Fruit fly (Drosophila melanogaster) whole organism, embryonic: ENCODE measurements around the gene CG34398.

ENCODE experiments used
- Abd-B ChIP-seq: fragments of 200-800 bp; sonication (Bioruptor generic); optimal IDR thresholded peaks from 2 replicates; lab custom pipeline; 2018; ENCODE audit warnings: missing biosample characterization, mild to moderate bottlenecking, missing genetic modification characterization, moderate library complexity
- Aef1 ChIP-seq: fragments of 200-800 bp; sonication (Bioruptor generic); IDR thresholded peaks from 3 replicates; pipeline ENCODE4 v1.3.6; 2022; ENCODE audit warnings: missing biosample characterization, missing genetic modification characterization
- Atf6 ChIP-seq: fragments of 200-800 bp; sonication (Bioruptor generic); IDR thresholded peaks from 2 replicates; pipeline ENCODE4 v1.3.6; 2022; ENCODE audit warnings: missing biosample characterization, missing genetic modification characterization
- CG10565 ChIP-seq: fragments of 200-800 bp; sonication (Bioruptor generic); optimal IDR thresholded peaks from 3 replicates; lab custom pipeline; 2016; ENCODE audit warnings: missing biosample characterization, mild to moderate bottlenecking, missing genetic modification characterization
- CG12659 ChIP-seq: fragments of 200-800 bp; sonication (Bioruptor generic); optimal IDR thresholded peaks from 3 replicates; lab custom pipeline; 2017; ENCODE audit warnings: mild to moderate bottlenecking, missing biosample characterization, missing genetic modification reagents, missing genetic modification characterization
- CG13624 ChIP-seq: fragments of 200-800 bp; sonication (Bioruptor generic); optimal IDR thresholded peaks from 2 replicates; lab custom pipeline; 2016; ENCODE audit warnings: missing biosample characterization, missing genetic modification characterization
- CG15269 ChIP-seq: fragments of 200-800 bp; sonication (Bioruptor generic); optimal IDR thresholded peaks from 2 replicates; lab custom pipeline; 2018; ENCODE audit warnings: missing biosample characterization, mild to moderate bottlenecking, missing genetic modification characterization, moderate library complexity
- CG1529 ChIP-seq: fragments of 200-800 bp; sonication (Bioruptor generic); optimal IDR thresholded peaks from 3 replicates; lab custom pipeline; 2018; ENCODE audit warnings: missing biosample characterization, missing genetic modification characterization
- CG15601 ChIP-seq: fragments of 200-800 bp; sonication (Bioruptor generic); optimal IDR thresholded peaks from 3 replicates; lab custom pipeline; 2019; ENCODE audit warnings: missing biosample characterization, mild to moderate bottlenecking, missing genetic modification characterization, moderate library complexity
- CG17361 ChIP-seq: fragments of 200-800 bp; sonication (Bioruptor generic); IDR thresholded peaks from 3 replicates; pipeline ENCODE4 v1.3.6; 2022; ENCODE audit warnings: missing biosample characterization, missing genetic modification characterization
- CG1792 ChIP-seq: fragments of 200-800 bp; sonication (Bioruptor generic); optimal IDR thresholded peaks from 2 replicates; lab custom pipeline; 2016; ENCODE audit warnings: missing biosample characterization, missing genetic modification characterization
- CG2678 ChIP-seq: fragments of 200-800 bp; sonication (Bioruptor generic); optimal IDR thresholded peaks from 3 replicates; lab custom pipeline; 2019; ENCODE audit warnings: missing biosample characterization, mild to moderate bottlenecking, missing genetic modification characterization, moderate library complexity
- CG32532 ChIP-seq: fragments of 200-800 bp; sonication (Bioruptor generic); IDR thresholded peaks from 2 replicates; pipeline ENCODE4 v1.3.6; 2022; ENCODE audit warnings: missing biosample characterization, missing genetic modification characterization
- CG32767 ChIP-seq: fragments of 200-800 bp; sonication (Bioruptor generic); IDR thresholded peaks from 2 replicates; pipeline ENCODE4 v1.3.6; 2022; ENCODE audit warnings: missing biosample characterization, missing genetic modification characterization
- CG3281 ChIP-seq: fragments of 200-800 bp; sonication (Bioruptor generic); optimal IDR thresholded peaks from 3 replicates; lab custom pipeline; 2017; ENCODE audit warnings: missing biosample characterization, mild to moderate bottlenecking, missing genetic modification characterization
- CG3726 ChIP-seq: fragments of 200-800 bp; sonication (Bioruptor generic); IDR thresholded peaks from 3 replicates; pipeline ENCODE4, ENCODE4 v1.3.6; 2022; ENCODE audit warnings: missing biosample characterization, missing genetic modification characterization
- CG42726 ChIP-seq: fragments of 200-800 bp; sonication (Bioruptor generic); IDR thresholded peaks from 2 replicates; pipeline ENCODE4 v1.3.6; 2022; ENCODE audit warnings: missing biosample characterization, missing genetic modification characterization; ENCODE audit not compliant: partially characterized antibody
- CG4424 ChIP-seq: fragments of 200-800 bp; sonication (Bioruptor generic); optimal IDR thresholded peaks from 3 replicates; lab custom pipeline; 2016; ENCODE audit warnings: missing biosample characterization, missing genetic modification characterization
- CG4854 ChIP-seq: fragments of 200-800 bp; sonication (Bioruptor generic); optimal IDR thresholded peaks from 2 replicates; lab custom pipeline; 2016; ENCODE audit warnings: missing biosample characterization, missing genetic modification characterization, inconsistent platforms
- CG6689 ChIP-seq: fragments of 200-800 bp; sonication (Bioruptor generic); IDR thresholded peaks from 2 replicates; pipeline ENCODE4 v1.3.6; 2022; ENCODE audit warnings: missing biosample characterization, missing genetic modification characterization
- CG6765 ChIP-seq: fragments of 200-800 bp; sonication (Bioruptor generic); optimal IDR thresholded peaks from 3 replicates; lab custom pipeline; 2017; ENCODE audit warnings: missing biosample characterization, mild to moderate bottlenecking, missing genetic modification characterization
- CG7745 ChIP-seq: fragments of 200-800 bp; sonication (Bioruptor generic); optimal IDR thresholded peaks from 2 replicates; lab custom pipeline; 2018; ENCODE audit warnings: missing biosample characterization, mild to moderate bottlenecking, missing genetic modification characterization, moderate library complexity
- CG7839 ChIP-seq: fragments of 200-800 bp; sonication (Bioruptor generic); optimal IDR thresholded peaks from 3 replicates; lab custom pipeline; 2018; ENCODE audit warnings: missing biosample characterization, mild to moderate bottlenecking, missing genetic modification characterization, moderate library complexity
- CG8290 ChIP-seq, 3 experiments: fragments of 200-800 bp; sonication (Bioruptor generic); optimal IDR thresholded peaks; 2 replicates each; lab custom pipeline; 2016 to 2019; ENCODE audit warnings: missing biosample characterization in 3 of 3, missing genetic modification characterization in 3 of 3, mild to moderate bottlenecking in 2 of 3, moderate library complexity in 1 of 3
- Dad ChIP-seq: fragments of 200-800 bp; sonication (Bioruptor generic); optimal IDR thresholded peaks from 3 replicates; lab custom pipeline; 2016; ENCODE audit warnings: missing biosample characterization, missing genetic modification characterization
- Dek ChIP-seq: fragments of 200-800 bp; sonication (Bioruptor generic); optimal IDR thresholded peaks from 3 replicates; lab custom pipeline; 2019; ENCODE audit warnings: missing biosample characterization, mild to moderate bottlenecking, missing genetic modification characterization, moderate library complexity
- Fer3 ChIP-seq: fragments of 200-800 bp; sonication (Bioruptor generic); optimal IDR thresholded peaks from 2 replicates; lab custom pipeline; 2018; ENCODE audit warnings: missing biosample characterization, mild to moderate bottlenecking, missing genetic modification characterization, moderate library complexity
- HLH54F ChIP-seq: fragments of 200-800 bp; sonication (Bioruptor generic); optimal IDR thresholded peaks from 3 replicates; lab custom pipeline; 2016; ENCODE audit warnings: missing biosample characterization, missing genetic modification characterization
- Hey ChIP-seq: fragments of 200-800 bp; sonication (Bioruptor generic); optimal IDR thresholded peaks from 3 replicates; lab custom pipeline; 2018; ENCODE audit warnings: missing biosample characterization, mild to moderate bottlenecking, missing genetic modification characterization
- HmgD ChIP-seq: fragments of 200-800 bp; sonication (Bioruptor generic); optimal IDR thresholded peaks from 3 replicates; lab custom pipeline; 2016; ENCODE audit warnings: missing biosample characterization, missing genetic modification characterization
- Hr3 ChIP-seq: fragments of 200-800 bp; sonication (Bioruptor generic); optimal IDR thresholded peaks from 3 replicates; lab custom pipeline; 2016; ENCODE audit warnings: missing biosample characterization, missing genetic modification characterization
- MESR4 ChIP-seq: fragments of 200-800 bp; sonication (Bioruptor generic); optimal IDR thresholded peaks from 2 replicates; lab custom pipeline; 2018; ENCODE audit warnings: missing biosample characterization, mild to moderate bottlenecking, missing genetic modification characterization, moderate library complexity
- Myb ChIP-seq: fragments of 200-800 bp; sonication (Bioruptor generic); optimal IDR thresholded peaks from 2 replicates; lab custom pipeline; 2016; ENCODE audit warnings: missing biosample characterization, missing genetic modification characterization
- Nf-YB ChIP-seq: fragments of 200-800 bp; sonication (Bioruptor generic); optimal IDR thresholded peaks from 3 replicates; lab custom pipeline; 2019; ENCODE audit warnings: missing biosample characterization, mild to moderate bottlenecking, missing genetic modification characterization, moderate library complexity
- Ssrp ChIP-seq: fragments of 200-800 bp; sonication (Bioruptor generic); optimal IDR thresholded peaks from 2 replicates; lab custom pipeline; 2018; ENCODE audit warnings: missing biosample characterization, mild to moderate bottlenecking, missing genetic modification characterization, moderate library complexity
- Taf1 ChIP-seq: fragments of 200-800 bp; sonication (Bioruptor generic); IDR thresholded peaks from 2 replicates; pipeline ENCODE4 v1.3.6; 2022; ENCODE audit warnings: missing biosample characterization, missing genetic modification characterization
- YL-1 ChIP-seq: fragments of 200-800 bp; sonication (Bioruptor generic); optimal IDR thresholded peaks from 3 replicates; lab custom pipeline; 2017; ENCODE audit warnings: missing biosample characterization, mild to moderate bottlenecking, missing genetic modification characterization
- corto ChIP-seq: fragments of 200-800 bp; sonication (Bioruptor generic); optimal IDR thresholded peaks from 2 replicates; lab custom pipeline; 2016; ENCODE audit warnings: missing biosample characterization, mild to moderate bottlenecking, missing genetic modification characterization, moderate library complexity
- crc ChIP-seq: fragments of 200-800 bp; sonication (Bioruptor generic); optimal IDR thresholded peaks from 2 replicates; lab custom pipeline; 2016; ENCODE audit warnings: missing biosample characterization, missing genetic modification characterization
- dpn ChIP-seq, 2 experiments: fragments of 200-800 bp; sonication (Bioruptor generic); optimal IDR thresholded peaks; 3 replicates each; lab custom pipeline; 2016; ENCODE audit warnings: missing biosample characterization in 2 of 2, missing genetic modification characterization in 2 of 2
- grau ChIP-seq: fragments of 200-800 bp; optimal IDR thresholded peaks from 3 replicates; lab custom pipeline; 2019; ENCODE audit warnings: missing biosample characterization, mild to moderate bottlenecking, missing genetic modification characterization, moderate library complexity
- inv ChIP-seq: fragments of 200-800 bp; sonication (Bioruptor generic); IDR thresholded peaks from 2 replicates; pipeline ENCODE4 v1.3.6; 2022; ENCODE audit warnings: missing biosample characterization, missing genetic modification characterization; ENCODE audit not compliant: partially characterized antibody
- lmd ChIP-seq: fragments of 200-800 bp; sonication (Bioruptor generic); IDR thresholded peaks from 2 replicates; pipeline ENCODE4 v1.3.6; 2022; ENCODE audit warnings: missing biosample characterization, missing genetic modification characterization
- nerfin-2 ChIP-seq: fragments of 200-800 bp; sonication (Bioruptor generic); IDR thresholded peaks from 2 replicates; pipeline ENCODE4 v1.3.6; 2022; ENCODE audit warnings: missing biosample characterization, missing genetic modification characterization; ENCODE audit not compliant: partially characterized antibody
- pfk ChIP-seq: fragments of 200-800 bp; sonication (Bioruptor generic); optimal IDR thresholded peaks from 2 replicates; lab custom pipeline; 2018; ENCODE audit warnings: missing biosample characterization, mild to moderate bottlenecking, missing genetic modification characterization, moderate library complexity
- row ChIP-seq: fragments of 200-800 bp; sonication (Bioruptor generic); IDR thresholded peaks from 3 replicates; pipeline ENCODE4 v1.3.6; 2022; ENCODE audit warnings: missing biosample characterization, missing genetic modification characterization
- sd ChIP-seq: fragments of 200-800 bp; sonication (Bioruptor generic); optimal IDR thresholded peaks from 3 replicates; lab custom pipeline; 2018; ENCODE audit warnings: missing biosample characterization, mild to moderate bottlenecking, missing genetic modification characterization, moderate library complexity
- ttk ChIP-seq: fragments of 200-800 bp; sonication (Bioruptor generic); IDR thresholded peaks from 2 replicates; pipeline ENCODE4 v2.1.2; 2022; ENCODE audit warnings: missing biosample characterization, missing genetic modification characterization
- wor ChIP-seq: fragments of 200-800 bp; sonication (Bioruptor generic); IDR thresholded peaks from 2 replicates; pipeline ENCODE4 v1.3.6; 2022; ENCODE audit warnings: missing biosample characterization, missing genetic modification characterization

The CG34398 gene

dm6 chr2L:8894224-8894623, 4.4 kb upstream of the CG34398 start (continued):
- TF ChIP-seq grau (peak; percentile 53), HLH54F (GFP tag; lab: Kevin White, UChicago) (peak; percentile 52), YL-1 (GFP tag; lab: Kevin White, UChicago) (no peak), CG2678 (tag; lab: Kevin White, UChicago) (peak; percentile 69), ttk (no peak), Hr3 (GFP tag; lab: Kevin White, UChicago) (no peak), inv (GFP tag; lab: Robert Waterston, UW) (no peak), Aef1 (GFP tag; lab: Robert Waterston, UW) (peak; percentile 55; the same call in 1 of the 3 replicates), sd (tag; lab: Kevin White, UChicago) (peak; percentile 2), CG32532 (GFP tag; lab: Robert Waterston, UW) (peak; percentile 91), CG7745 (tag; lab: Kevin White, UChicago) (no peak), Taf1 (GFP tag; lab: Robert Waterston, UW) (0 out of 2 replicates have a peak, but pooled peaks have one; percentile 34), crc (GFP tag; lab: Kevin White, UChicago) (no peak), CG13624 (GFP tag; lab: Kevin White, UChicago) (peak; percentile 71), CG3726 (GFP tag; lab: Robert Waterston, UW) (no peak), CG6689 (GFP tag; lab: Robert Waterston, UW) (peak; percentile 26; the same call in 1 of the 2 replicates), wor (GFP tag; lab: Robert Waterston, UW) (no peak), HmgD (no peak), CG12659 (GFP tag; lab: Kevin White, UChicago) (peak; percentile 32), CG15269 (tag; lab: Kevin White, UChicago) (peak; percentile 35), CG1529 (GFP tag; lab: Kevin White, UChicago) (no peak), dpn (GFP tag; optimal IDR thresholded peaks at IDR 0.05; lab: Kevin White, UChicago) (peak; percentile 9 to 39), Myb (no peak), CG3281 (GFP tag; lab: Kevin White, UChicago) (peak; percentile 68), Hey (tag; lab: Kevin White, UChicago) (no peak), nerfin-2 (GFP tag; lab: Robert Waterston, UW) (no peak), CG17361 (GFP tag; lab: Robert Waterston, UW) (0 out of 3 replicates have a peak, but pooled peaks have one; percentile 33), row (GFP tag; lab: Robert Waterston, UW) (peak; percentile 46; the same call in 2 of the 3 replicates), Atf6 (peak; percentile 69), Dek (tag; lab: Kevin White, UChicago) (peak; percentile 21), Abd-B (GFP tag; lab: Kevin White, UChicago) (no peak), lmd (GFP tag; lab: Robert Waterston, UW) (peak; percentile 66; the same call in 1 of the 2 replicates), CG6765 (GFP tag; lab: Kevin White, UChicago) (no peak), pfk (GFP tag; lab: Kevin White, UChicago) (no peak)

dm6 chr2L:8897954-8898713, 452 bp upstream of the CG34398 start:
- TF ChIP-seq CG42726 (GFP tag; lab: Robert Waterston, UW): no peak
- TF ChIP-seq Fer3: peak; percentile 43
- TF ChIP-seq Dad (GFP tag; lab: Kevin White, UChicago): no peak
- TF ChIP-seq CG10565 (GFP tag; lab: Kevin White, UChicago): no peak
- TF ChIP-seq Ssrp: peak; percentile 52
- no peak for TF ChIP-seq CG15601
- TF ChIP-seq CG4424 (GFP tag; lab: Kevin White, UChicago): peak; percentile 5
- TF ChIP-seq MESR4 (GFP tag; lab: Kevin White, UChicago): no peak
- no peak for TF ChIP-seq CG32767 (GFP tag; lab: Robert Waterston, UW)
- TF ChIP-seq CG1792 (GFP tag; lab: Kevin White, UChicago): no peak
- TF ChIP-seq Nf-YB (GFP tag; lab: Kevin White, UChicago): peak; percentile 2
- no peak for TF ChIP-seq CG8290 (GFP tag; optimal IDR thresholded peaks at IDR 0.05; lab: Kevin White, UChicago)
- TF ChIP-seq CG8290 (tag; optimal IDR thresholded peaks at IDR 0.05; lab: Kevin White, UChicago): peak in 1 of 2 experiments; percentile 15
- peak; percentile 35 for TF ChIP-seq corto (GFP tag; lab: Kevin White, UChicago)
- no peak for TF ChIP-seq CG4854 (GFP tag; lab: Kevin White, UChicago)
- peak; percentile 70 for TF ChIP-seq CG7839
